Worm (Caenorhabditis elegans) whole organism, L2 larva: Measurements from ENCODE around the gene F23A7.1.
A peak's percentile ranks its signal among the peaks of the same experiment; 100 is the strongest.

Source experiments
- Y55F3AM.14 ChIP-seq: fragments of 200-800 bp; sonication (Bioruptor generic); optimal IDR thresholded peaks from 2 replicates; lab custom pipeline; 2018; ENCODE audit warnings: mild to moderate bottlenecking, missing genetic modification characterization, missing compliant biosample characterization
- ceh-82 ChIP-seq: fragments of 150-350 bp; optimal IDR thresholded peaks from 2 replicates; lab custom pipeline; 2014; ENCODE audit warnings: missing biosample characterization, missing genetic modification characterization
- fos-1 ChIP-seq: fragments of 150-350 bp; optimal IDR thresholded peaks from 2 replicates; lab custom pipeline; 2014; ENCODE audit warnings: missing biosample characterization, missing genetic modification characterization
- nhr-11 ChIP-seq: fragments of 150-350 bp; optimal IDR thresholded peaks from 2 replicates; lab custom pipeline; 2014; ENCODE audit warnings: missing biosample characterization, missing genetic modification characterization
- unc-62 ChIP-seq: fragments of 150-350 bp; optimal IDR thresholded peaks from 2 replicates; lab custom pipeline; 2014; ENCODE audit warnings: missing biosample characterization, missing genetic modification reagents, missing genetic modification characterization

DNA sequence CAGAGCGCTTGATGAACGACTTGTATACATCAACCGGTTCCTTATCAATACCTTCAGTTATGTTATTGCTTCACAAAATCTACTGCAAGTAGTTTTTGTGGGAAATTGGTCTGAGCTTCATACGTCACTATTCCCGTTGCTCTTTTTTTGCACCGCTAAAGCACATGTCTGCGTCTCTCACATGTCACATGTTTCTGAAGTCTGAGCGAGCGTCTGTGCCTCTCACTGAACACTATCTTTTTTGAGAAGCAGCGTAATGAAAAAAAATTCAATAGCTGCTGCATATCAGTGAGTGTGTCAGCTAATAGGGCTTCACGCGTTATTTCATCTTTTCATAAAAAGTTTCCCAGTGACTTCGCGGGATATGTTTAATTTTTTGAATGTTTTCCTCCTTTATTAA, 1.1 kb downstream of the F23A7.1 start:
- no peak for TF ChIP-seq unc-62
- TF ChIP-seq ceh-82 = no peak
- TF ChIP-seq fos-1 (tag; lab: Kevin White, UChicago) = peak; percentile 27
- TF ChIP-seq Y55F3AM.14 (GFP tag; lab: Kevin White, UChicago) = no peak
- no peak for TF ChIP-seq nhr-11 (tag; lab: Kevin White, UChicago)
